Fruit fly (Drosophila melanogaster): ENCODE results near the gene tey.

The tey gene

dm6 chr3L:19674317-19674716 is 10.4 kb upstream of the tey start (continued):
- TF ChIP-seq CG7963 (GFP tag; IDR thresholded peaks at IDR 0.05; ENCODE audit: partially characterized antibody), result no peak
- TF ChIP-seq Gsc (GFP tag; IDR thresholded peaks at IDR 0.05), result no peak
- TF ChIP-seq ham (GFP tag; IDR thresholded peaks at IDR 0.05), result no peak
- no peak for TF ChIP-seq CG2129 (GFP tag; IDR thresholded peaks at IDR 0.05; ENCODE audit: partially characterized antibody)
- TF ChIP-seq CG10321 (GFP tag; IDR thresholded peaks at IDR 0.05), result no peak
- TF ChIP-seq Fer3 (tag; optimal IDR thresholded peaks at IDR 0.05), result no peak
- TF ChIP-seq CG9876 (GFP tag; optimal IDR thresholded peaks at IDR 0.05), result no peak
- TF ChIP-seq CG11247 (GFP tag; IDR thresholded peaks at IDR 0.05), result no peak
- TF ChIP-seq slp2 (GFP tag; optimal IDR thresholded peaks at IDR 0.05), result no peak
- no peak for TF ChIP-seq CG10431 (GFP tag; optimal IDR thresholded peaks at IDR 0.05)
- TF ChIP-seq wdn (GFP tag; IDR thresholded peaks at IDR 0.05), result no peak
- no peak for TF ChIP-seq Hey (tag; optimal IDR thresholded peaks at IDR 0.05)
- TF ChIP-seq tio (GFP tag; optimal IDR thresholded peaks at IDR 0.05), result peak; percentile 19
- no peak for TF ChIP-seq bigmax (GFP tag; optimal IDR thresholded peaks at IDR 0.05)
- TF ChIP-seq dati (GFP tag; IDR thresholded peaks at IDR 0.05), result no peak
- peak; percentile 19 to 34 for TF ChIP-seq chif (GFP tag; optimal IDR thresholded peaks at IDR 0.05)
- no peak for TF ChIP-seq gsb (GFP tag; IDR thresholded peaks at IDR 0.05)
- peak; percentile 92 for TF ChIP-seq Ets65A (GFP tag)
- TF ChIP-seq Myb (GFP tag; optimal IDR thresholded peaks at IDR 0.05), result no peak
- no peak for TF ChIP-seq her (GFP tag; optimal IDR thresholded peaks at IDR 0.05)
- TF ChIP-seq CG5953 (GFP tag; IDR thresholded peaks at IDR 0.05), result 0 out of 2 replicates have a peak, but pooled peaks have one; percentile 25
- peak; percentile 34; the same call in 1 of the 2 replicates for TF ChIP-seq ranshi (GFP tag; IDR thresholded peaks at IDR 0.05)
- no peak for TF ChIP-seq gcm (GFP tag; optimal IDR thresholded peaks at IDR 0.05)
- no peak for TF ChIP-seq CG1792 (GFP tag; optimal IDR thresholded peaks at IDR 0.05)
- no peak for TF ChIP-seq CTCF (GFP tag; optimal IDR thresholded peaks at IDR 0.05)
- TF ChIP-seq CG14050 (GFP tag; IDR thresholded peaks at IDR 0.05), result no peak
- TF ChIP-seq CG6175 (GFP tag; IDR thresholded peaks at IDR 0.05), result no peak
- no peak for TF ChIP-seq sens-2 (GFP tag; IDR thresholded peaks at IDR 0.05)
- TF ChIP-seq bowl (GFP tag; IDR thresholded peaks at IDR 0.05), result no peak
- TF ChIP-seq Doc3 (GFP tag; IDR thresholded peaks at IDR 0.05; ENCODE audit: partially characterized antibody), result no peak
- peak; percentile 28 for TF ChIP-seq CG8924 (tag; optimal IDR thresholded peaks at IDR 0.05)
- TF ChIP-seq CG6813 (GFP tag; optimal IDR thresholded peaks at IDR 0.05), result no peak
- no peak for TF ChIP-seq B-H1 (GFP tag; IDR thresholded peaks at IDR 0.05)
- no peak for TF ChIP-seq sqz (GFP tag; optimal IDR thresholded peaks at IDR 0.05)
- TF ChIP-seq br (optimal IDR thresholded peaks at IDR 0.05), result no peak
- TF ChIP-seq CG7786 (GFP tag; optimal IDR thresholded peaks at IDR 0.05), result no peak
- no peak for TF ChIP-seq GATAe (GFP tag; conservative IDR thresholded peaks at IDR 0.05)
- TF ChIP-seq Optix (GFP tag; IDR thresholded peaks at IDR 0.05), result no peak
- 0 out of 3 replicates have a peak, but pooled peaks have one; percentile 14 for TF ChIP-seq CG11695 (GFP tag; IDR thresholded peaks at IDR 0.05)
- TF ChIP-seq CG12071 (GFP tag; optimal IDR thresholded peaks at IDR 0.05), result no peak
- TF ChIP-seq Gug (GFP tag; IDR thresholded peaks at IDR 0.05), result 0 out of 4 replicates have a peak, but pooled peaks have one; percentile 25
- no peak for TF ChIP-seq Dfd (GFP tag; optimal IDR thresholded peaks at IDR 0.05)
- no peak for TF ChIP-seq pros (GFP tag; optimal IDR thresholded peaks at IDR 0.05)
- peak; percentile 2 for TF ChIP-seq bab2 (GFP tag; optimal IDR thresholded peaks at IDR 0.05)
- no peak for TF ChIP-seq C15 (GFP tag; IDR thresholded peaks at IDR 0.05)
- peak; percentile 35 for TF ChIP-seq CG7839 (tag; optimal IDR thresholded peaks at IDR 0.05)
- no peak for TF ChIP-seq nerfin-1 (tag; optimal IDR thresholded peaks at IDR 0.05)
- peak; percentile 67 for TF ChIP-seq ara (GFP tag; IDR thresholded peaks at IDR 0.05)
- no peak for TF ChIP-seq Lpt (GFP tag; optimal IDR thresholded peaks at IDR 0.05)
- TF ChIP-seq CG17829 (tag; optimal IDR thresholded peaks at IDR 0.05), result peak; percentile 32
- TF ChIP-seq Dbx (GFP tag; IDR thresholded peaks at IDR 0.05), result no peak
- TF ChIP-seq CG6254 (GFP tag; optimal IDR thresholded peaks at IDR 0.05), result peak; percentile 25
- TF ChIP-seq CG9215 (GFP tag; IDR thresholded peaks at IDR 0.05), result no peak
- no peak for TF ChIP-seq sd (tag; optimal IDR thresholded peaks at IDR 0.05)
